Worm (Caenorhabditis elegans): ENCODE measurements around the gene clec-264.

DNA sequence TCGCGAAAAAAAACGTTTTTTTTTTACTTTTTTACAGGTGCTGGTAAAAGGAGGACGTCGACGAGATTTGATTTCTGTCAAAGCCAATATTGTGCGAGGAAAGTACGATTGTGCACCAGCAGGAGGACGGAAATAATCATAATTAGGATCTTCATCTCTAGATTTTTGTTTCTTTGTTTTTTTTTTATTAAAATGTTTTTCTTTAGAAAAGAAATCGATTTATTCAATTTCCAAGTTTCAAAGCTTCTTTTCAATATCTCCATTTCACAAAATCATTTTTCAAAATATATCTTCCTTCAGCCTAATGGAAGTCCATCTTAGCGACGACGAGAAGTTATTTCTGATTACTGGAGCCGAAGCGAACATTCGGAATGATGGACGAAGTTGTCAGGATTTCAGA, 11.9 kb downstream of the clec-264 start, which contains the start of gene exos-7:
- no peak for TF ChIP-seq blmp-1 (tag; optimal IDR thresholded peaks at IDR 0.05)
- no peak for TF ChIP-seq mep-1 (tag; optimal IDR thresholded peaks at IDR 0.05)
- TF ChIP-seq pha-4 (tag; optimal IDR thresholded peaks at IDR 0.05): no peak
- no peak for TF ChIP-seq ham-2 (GFP tag; optimal IDR thresholded peaks at IDR 0.05)
- no peak for TF ChIP-seq snpc-4 (tag; optimal IDR thresholded peaks at IDR 0.05)
- TF ChIP-seq nhr-12 (tag; optimal IDR thresholded peaks at IDR 0.05): no peak
- TF ChIP-seq unc-62 (GFP tag; optimal IDR thresholded peaks at IDR 0.05): no peak
- no peak for TF ChIP-seq lsy-2 (tag; optimal IDR thresholded peaks at IDR 0.05)
- TF ChIP-seq lin-32 (GFP tag; optimal IDR thresholded peaks at IDR 0.05): no peak
- no peak for TF ChIP-seq lin-13 (tag; optimal IDR thresholded peaks at IDR 0.05)
